Worm (Caenorhabditis elegans): Measurements from ENCODE around the gene slc-17.4.

ce11 chrIV:17264714-17265113 is 26.8 kb downstream of the slc-17.4 start, which contains the start of gene F26D10.13:
- TF ChIP-seq tbx-2 (tag; optimal IDR thresholded peaks at IDR 0.05) (no peak), unc-62 (GFP tag; optimal IDR thresholded peaks at IDR 0.05) (no peak), ztf-4 (tag; optimal IDR thresholded peaks at IDR 0.05) (no peak), nhr-76 (tag; optimal IDR thresholded peaks at IDR 0.05) (no peak), nhr-237 (tag; optimal IDR thresholded peaks at IDR 0.05) (no peak), hmg-11 (tag; optimal IDR thresholded peaks at IDR 0.05) (no peak), nhr-11 (tag; optimal IDR thresholded peaks at IDR 0.05) (no peak), daf-12 (tag; optimal IDR thresholded peaks at IDR 0.05) (no peak), fos-1 (tag; optimal IDR thresholded peaks at IDR 0.05) (no peak), ZK546.5 (tag; optimal IDR thresholded peaks at IDR 0.05) (no peak), snpc-4 (tag; optimal IDR thresholded peaks at IDR 0.05) (no peak), elt-3 (tag; optimal IDR thresholded peaks at IDR 0.05) (no peak), sea-2 (GFP tag; optimal IDR thresholded peaks at IDR 0.05) (no peak)
